Worm (Caenorhabditis elegans): ENCODE results near the gene jtr-1.

DNA sequence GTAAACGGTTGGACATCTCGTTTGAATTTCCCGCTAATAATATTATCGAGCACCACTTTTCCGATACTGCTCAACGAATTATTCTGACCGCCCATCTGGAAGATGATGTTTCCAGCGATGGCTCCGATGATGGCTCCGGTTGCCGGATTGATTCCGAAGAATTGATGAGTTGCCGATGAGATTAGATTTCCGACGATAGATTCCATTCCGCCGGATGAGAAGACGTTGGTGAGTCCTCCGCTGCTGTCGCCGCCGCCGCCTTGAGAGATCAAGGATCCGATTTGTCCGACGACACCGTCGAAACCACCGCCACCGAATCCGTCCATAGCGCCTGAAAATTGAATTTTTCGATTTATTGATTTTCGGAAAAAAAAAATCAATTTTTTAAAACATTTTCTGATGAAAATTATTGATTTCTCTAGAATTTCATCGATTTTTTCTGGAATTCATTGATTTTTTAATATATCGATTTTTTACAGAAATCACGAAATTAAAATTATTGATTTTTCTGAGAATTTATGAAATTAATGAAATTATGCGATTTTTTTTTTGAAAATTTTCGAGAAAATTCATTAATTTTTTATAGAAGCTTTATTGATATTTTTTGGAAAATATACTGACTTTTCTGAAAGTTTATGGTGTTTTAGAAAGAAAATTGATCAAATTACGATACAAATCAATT is 23.4 kb downstream of the jtr-1 start:
- TF ChIP-seq cog-1 (tag; optimal IDR thresholded peaks at IDR 0.05) (no peak), flt-1 (GFP tag; IDR thresholded peaks at IDR 0.05) (no peak), klf-2 (GFP tag; conservative IDR thresholded peaks at IDR 0.05) (no peak), tab-1 (GFP tag; IDR thresholded peaks at IDR 0.05) (no peak), ztf-29 (GFP tag; IDR thresholded peaks at IDR 0.05) (no peak), ref-1 (GFP tag; conservative IDR thresholded peaks at IDR 0.05) (no peak), ztf-23 (GFP tag; IDR thresholded peaks at IDR 0.05) (no peak)
